Worm (Caenorhabditis elegans): ENCODE results near the gene pqn-84.
A peak's percentile ranks its signal among the peaks of the same experiment; 100 is the strongest.

pqn-84 gene

ce11 chrIII:11699959-11700358, at the start of gene pqn-84:
Gene pqn-84, plus strand, starts transcription at chrIII:11700259.
- TF ChIP-seq dpl-1 (GFP tag; optimal IDR thresholded peaks at IDR 0.05) (no peak), tlf-1 (GFP tag; optimal IDR thresholded peaks at IDR 0.05) (no peak), ceh-58 (GFP tag; IDR thresholded peaks at IDR 0.05) (no peak), sptf-2 (GFP tag; optimal IDR thresholded peaks at IDR 0.05) (no peak), mes-4 (tag; optimal IDR thresholded peaks at IDR 0.05) (no peak), ztf-26 (tag; optimal IDR thresholded peaks at IDR 0.05) (no peak)

ce11 chrIII:11651430-11651829, 48.6 kb upstream of the pqn-84 start:
- TF ChIP-seq egl-44 (GFP tag; IDR thresholded peaks at IDR 0.05), result no peak
- no peak for TF ChIP-seq dpff-1 (tag; optimal IDR thresholded peaks at IDR 0.05)
- TF ChIP-seq dpl-1 (GFP tag; optimal IDR thresholded peaks at IDR 0.05), result no peak
- peak; percentile 78 for TF ChIP-seq zfh-2 (GFP tag; conservative IDR thresholded peaks at IDR 0.05)
- TF ChIP-seq bed-2 (GFP tag; IDR thresholded peaks at IDR 0.05), result no peak
- peak; percentile 42; the same call in 1 of the 2 replicates for TF ChIP-seq egrh-3 (GFP tag; IDR thresholded peaks at IDR 0.05)
- TF ChIP-seq fkh-3 (tag; optimal IDR thresholded peaks at IDR 0.05), result no peak

ce11 chrIII:11656389-11656788, 43.7 kb upstream of the pqn-84 start:
- TF ChIP-seq nfyb-1 (GFP tag; IDR thresholded peaks at IDR 0.05) (0 out of 2 replicates have a peak, but pooled peaks have one; percentile 48), lin-35 (GFP tag; optimal IDR thresholded peaks at IDR 0.05) (no peak), Y79H2A.3 (GFP tag; conservative IDR thresholded peaks at IDR 0.05) (no peak), zim-3 (tag; optimal IDR thresholded peaks at IDR 0.05) (no peak)

ce11 chrIII:11657185-11657817, 42.8 kb upstream of the pqn-84 start, which contains the start of gene crh-1:
Gene crh-1, plus strand, starts transcription at chrIII:11657767.
- TF ChIP-seq T26A5.8 (tag; optimal IDR thresholded peaks at IDR 0.05) (no peak), F55B11.4 (tag; optimal IDR thresholded peaks at IDR 0.05; ENCODE audit: borderline replicate concordance, insufficient read depth) (no peak), Y79H2A.3 (GFP tag; conservative IDR thresholded peaks at IDR 0.05) (no peak), Y67H2A.10 (GFP tag; conservative IDR thresholded peaks at IDR 0.05) (no peak), athp-1 (tag; optimal IDR thresholded peaks at IDR 0.05) (no peak), F39B2.1 (GFP tag; IDR thresholded peaks at IDR 0.05) (no peak), mcd-1 (GFP tag; IDR thresholded peaks at IDR 0.05) (peak; percentile 75), C17E4.6 (GFP tag; IDR thresholded peaks at IDR 0.05) (no peak), him-1 (tag; optimal IDR thresholded peaks at IDR 0.05) (no peak), rpc-1 (optimal IDR thresholded peaks at IDR 0.05) (no peak), rpc-1 (tag; optimal IDR thresholded peaks at IDR 0.05) (no peak), nhr-27 (tag; optimal IDR thresholded peaks at IDR 0.05) (no peak), ztf-28 (GFP tag; IDR thresholded peaks at IDR 0.05) (no peak), egl-18 (GFP tag; IDR thresholded peaks at IDR 0.05) (no peak), attf-6 (GFP tag; IDR thresholded peaks at IDR 0.05) (no peak), pha-4 (tag; optimal IDR thresholded peaks at IDR 0.05) (no peak), pbrm-1 (GFP tag; IDR thresholded peaks at IDR 0.05) (peak; percentile 71; the same call in 1 of the 2 replicates), D2030.7 (GFP tag; IDR thresholded peaks at IDR 0.05) (peak; percentile 57), hmg-20 (GFP tag; IDR thresholded peaks at IDR 0.05) (0 out of 2 replicates have a peak, but pooled peaks have one; percentile 49), let-607 (tag; optimal IDR thresholded peaks at IDR 0.05) (peak in 1 of 2 experiments; percentile 17), B0019.2 (GFP tag; conservative IDR thresholded peaks at IDR 0.05) (no peak), snpc-4 (GFP tag; optimal IDR thresholded peaks at IDR 0.05) (peak; percentile 14), snpc-4 (tag; optimal IDR thresholded peaks at IDR 0.05) (peak in 2 of 4 experiments; percentile 4 to 22), hsf-1 (GFP tag; IDR thresholded peaks at IDR 0.05) (no peak), lin-54 (GFP tag; optimal IDR thresholded peaks at IDR 0.05) (peak; percentile 70), ZK185.1 (tag; optimal IDR thresholded peaks at IDR 0.05; ENCODE audit: poor library complexity, severe bottlenecking) (no peak), B0336.3 (GFP tag; IDR thresholded peaks at IDR 0.05) (peak; percentile 72), aptf-2 (GFP tag; conservative IDR thresholded peaks at IDR 0.05) (no peak), ekl-4 (GFP tag; IDR thresholded peaks at IDR 0.05) (peak; percentile 54; the same call in 1 of the 2 replicates)

Data from whole organism, young adult.